Worm (Caenorhabditis elegans) whole organism, L3 larva: ENCODE data around the gene acsd-1.

Source experiments
- ama-1 ChIP-seq: fragments of 150-350 bp; optimal IDR thresholded peaks from 2 replicates; lab custom pipeline; 2018
- egl-27 ChIP-seq: sonication (generic microtip); optimal IDR thresholded peaks from 4 replicates; lab custom pipeline; 2017; ENCODE audit warnings: missing biosample characterization, missing genetic modification reagents, missing genetic modification characterization
- lin-39 ChIP-seq: fragments of 150-350 bp; optimal IDR thresholded peaks from 2 replicates; lab custom pipeline; 2018; ENCODE audit warnings: missing biosample characterization, missing genetic modification reagents, missing genetic modification characterization
- lsy-12 ChIP-seq: sonication (generic microtip); optimal IDR thresholded peaks from 2 replicates; lab custom pipeline; 2016; ENCODE audit warnings: mild to moderate bottlenecking, missing genetic modification characterization, missing compliant biosample characterization
- nhr-237 ChIP-seq: fragments of 150-350 bp; optimal IDR thresholded peaks from 2 replicates; lab custom pipeline; 2014; ENCODE audit warnings: missing biosample characterization, missing genetic modification characterization
- nhr-28 ChIP-seq: fragments of 150-350 bp; optimal IDR thresholded peaks from 2 replicates; lab custom pipeline; 2014; ENCODE audit warnings: missing biosample characterization, missing genetic modification characterization
- pha-4 ChIP-seq: fragments of 150-350 bp; optimal IDR thresholded peaks from 2 replicates; lab custom pipeline; 2014; ENCODE audit warnings: missing biosample characterization, missing genetic modification reagents, missing genetic modification characterization
- unc-62 ChIP-seq: fragments of 150-350 bp; sonication (generic microtip); optimal IDR thresholded peaks from 4 replicates; lab custom pipeline; 2014; ENCODE audit warnings: missing biosample characterization, missing genetic modification reagents, missing genetic modification characterization
- zag-1 ChIP-seq: fragments of 150-350 bp; optimal IDR thresholded peaks from 2 replicates; lab custom pipeline; 2014; ENCODE audit warnings: missing biosample characterization, missing genetic modification characterization

ce11 chrIII:1084971-1085370, 31.3 kb upstream of the acsd-1 start:
- TF ChIP-seq ama-1 (no peak), pha-4 (tag; lab: Kevin White, UChicago) (no peak), egl-27 (tag; lab: Kevin White, UChicago) (no peak), nhr-28 (tag; lab: Kevin White, UChicago) (no peak), lin-39 (tag; lab: Kevin White, UChicago) (no peak), zag-1 (tag; lab: Kevin White, UChicago) (no peak), lsy-12 (tag; lab: Kevin White, UChicago) (no peak), unc-62 (GFP tag; lab: Kevin White, UChicago) (no peak), nhr-237 (tag; lab: Kevin White, UChicago) (no peak)
